Worm (Caenorhabditis elegans) whole organism, L4/young adult: ENCODE measurements around the gene srsy-2.

Experiments used
- W03F9.2 ChIP-seq: fragments of 150-350 bp; optimal IDR thresholded peaks from 2 replicates; lab custom pipeline; 2014; ENCODE audit warnings: missing biosample characterization, missing genetic modification characterization
- dao-5 ChIP-seq: sonication (generic microtip); optimal IDR thresholded peaks from 2 replicates; lab custom pipeline; 2016; ENCODE audit warnings: missing genotype, missing genetic modification characterization, moderate library complexity, missing compliant biosample characterization
- him-1 ChIP-seq: sonication (generic microtip); optimal IDR thresholded peaks from 2 replicates; lab custom pipeline; 2016; ENCODE audit warnings: missing genotype, missing genetic modification reagents, missing genetic modification characterization, missing compliant biosample characterization

- TF ChIP-seq him-1 (tag; lab: Kevin White, UChicago) (no peak), W03F9.2 (no peak), dao-5 (tag; lab: Kevin White, UChicago) (no peak)
Observed at ce11 chrII:6202910-6203309, 24.0 kb downstream of the srsy-2 start, which contains the start of gene C30B5.17.
